Worm (Caenorhabditis elegans): ENCODE measurements around the gene mrp-6.

The mrp-6 gene

ce11 chrX:4148449-4149031, 38.0 kb downstream of the mrp-6 start (continued):
- TF ChIP-seq ztf-28 (GFP tag; IDR thresholded peaks at IDR 0.05) (no peak), egl-18 (GFP tag; IDR thresholded peaks at IDR 0.05) (no peak), ekl-4 (GFP tag; IDR thresholded peaks at IDR 0.05) (0 out of 2 replicates have a peak, but pooled peaks have one; percentile 15), sptf-2 (GFP tag; optimal IDR thresholded peaks at IDR 0.05) (no peak), gei-17 (GFP tag; optimal IDR thresholded peaks at IDR 0.05) (no peak), F57C9.4 (tag; optimal IDR thresholded peaks at IDR 0.05) (no peak), madf-3 (GFP tag; IDR thresholded peaks at IDR 0.05) (no peak), akir-1 (GFP tag; optimal IDR thresholded peaks at IDR 0.05) (no peak), K12H6.12 (tag; optimal IDR thresholded peaks at IDR 0.05) (no peak), ceh-40 (GFP tag; IDR thresholded peaks at IDR 0.05) (no peak), ccch-3 (GFP tag; optimal IDR thresholded peaks at IDR 0.05) (no peak), mel-28 (tag; optimal IDR thresholded peaks at IDR 0.05; ENCODE audit: borderline replicate concordance) (no peak), nfyb-1 (GFP tag; IDR thresholded peaks at IDR 0.05) (no peak; the same call in 1 of the 2 replicates), ztf-6 (GFP tag; IDR thresholded peaks at IDR 0.05) (no peak), ceh-27 (GFP tag; optimal IDR thresholded peaks at IDR 0.05) (no peak), hmg-20 (GFP tag; IDR thresholded peaks at IDR 0.05) (no peak), Y56A3A.18 (GFP tag; IDR thresholded peaks at IDR 0.05) (no peak), F49E8.2 (tag; optimal IDR thresholded peaks at IDR 0.05; ENCODE audit: insufficient read depth) (no peak), hrde-1 (tag; optimal IDR thresholded peaks at IDR 0.05; ENCODE audit: borderline replicate concordance) (no peak), atf-7 (tag; optimal IDR thresholded peaks at IDR 0.05) (no peak), cebp-1 (GFP tag; IDR thresholded peaks at IDR 0.05) (no peak), cebp-1 (tag; optimal IDR thresholded peaks at IDR 0.05) (peak; percentile 39), let-526 (GFP tag; IDR thresholded peaks at IDR 0.05) (no peak)

DNA sequence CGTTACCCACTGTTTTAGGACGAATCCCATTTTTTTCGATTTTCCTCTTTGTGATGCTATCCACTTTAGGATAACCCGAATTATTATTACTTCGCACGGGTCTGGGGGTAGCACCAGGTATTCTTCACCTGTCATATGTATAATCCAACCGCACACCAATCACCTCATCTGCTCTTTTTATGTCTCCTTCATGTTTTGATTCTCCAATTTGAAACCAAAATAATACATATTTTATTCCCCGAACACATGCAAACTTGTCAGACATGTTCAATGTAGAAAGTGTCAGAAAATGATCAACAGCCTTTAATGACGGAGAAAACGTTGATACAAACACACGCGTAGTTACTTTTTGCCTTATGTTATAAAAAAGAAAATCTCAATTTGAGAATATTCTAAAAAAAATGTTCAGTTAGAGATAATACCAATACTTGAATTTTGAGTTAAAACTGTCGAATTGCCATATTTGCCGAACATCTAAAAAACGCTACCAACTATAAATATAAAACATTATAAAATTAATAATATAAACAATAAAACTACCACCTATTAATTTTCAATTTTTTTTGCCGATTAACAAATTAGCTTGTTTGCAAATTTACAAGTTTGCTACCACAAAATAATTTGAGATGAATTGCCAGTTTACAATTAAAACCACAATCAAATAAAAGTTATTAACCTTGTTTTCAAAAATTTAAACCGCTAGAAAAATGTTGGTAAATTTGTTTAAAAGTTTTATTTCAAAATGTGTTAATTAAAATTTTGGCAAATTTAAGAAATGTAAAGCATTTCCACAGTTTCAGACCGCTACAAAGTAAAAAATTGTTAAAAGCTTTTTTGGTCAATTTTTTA, 38.7 kb downstream of the mrp-6 start:
- TF ChIP-seq D2030.7 (GFP tag; IDR thresholded peaks at IDR 0.05) (no peak), ceh-27 (GFP tag; optimal IDR thresholded peaks at IDR 0.05) (no peak), atf-7 (tag; optimal IDR thresholded peaks at IDR 0.05) (peak; percentile 59), dox-1 (GFP tag; IDR thresholded peaks at IDR 0.05) (peak; percentile 53), hmg-20 (GFP tag; IDR thresholded peaks at IDR 0.05) (no peak; the same call in 1 of the 2 replicates), F57C9.4 (tag; optimal IDR thresholded peaks at IDR 0.05) (peak; percentile 56), lir-1 (GFP tag; conservative IDR thresholded peaks at IDR 0.05) (no peak), snpc-3.4 (tag; optimal IDR thresholded peaks at IDR 0.05) (no peak), egrh-3 (GFP tag; IDR thresholded peaks at IDR 0.05) (no peak), cebp-1 (GFP tag; IDR thresholded peaks at IDR 0.05) (no peak), cebp-1 (tag; optimal IDR thresholded peaks at IDR 0.05) (peak; percentile 60), ceh-100 (GFP tag; IDR thresholded peaks at IDR 0.05) (no peak; the same call in 1 of the 2 replicates), akir-1 (GFP tag; optimal IDR thresholded peaks at IDR 0.05) (no peak), ceh-79 (tag; optimal IDR thresholded peaks at IDR 0.05) (no peak), attf-6 (GFP tag; IDR thresholded peaks at IDR 0.05) (no peak), tbp1 (GFP tag; optimal IDR thresholded peaks at IDR 0.05) (no peak), lin-26 (GFP tag; IDR thresholded peaks at IDR 0.05) (no peak; the same call in 1 of the 2 replicates), rcor-1 (GFP tag; IDR thresholded peaks at IDR 0.05) (no peak; the same call in 1 of the 2 replicates), lin-40 (tag; optimal IDR thresholded peaks at IDR 0.05) (peak; percentile 55), bed-2 (GFP tag; IDR thresholded peaks at IDR 0.05) (no peak), efl-1 (GFP tag; optimal IDR thresholded peaks at IDR 0.05) (no peak), ztf-26 (tag; optimal IDR thresholded peaks at IDR 0.05) (no peak), madf-6 (GFP tag; IDR thresholded peaks at IDR 0.05) (peak; percentile 26), nfyb-1 (GFP tag; IDR thresholded peaks at IDR 0.05) (peak; percentile 81), F39B2.1 (GFP tag; IDR thresholded peaks at IDR 0.05) (peak; percentile 43), lsy-27 (tag; optimal IDR thresholded peaks at IDR 0.05; ENCODE audit: borderline replicate concordance, insufficient read depth) (no peak), ztf-25 (GFP tag; IDR thresholded peaks at IDR 0.05) (no peak), ztf-22 (GFP tag; optimal IDR thresholded peaks at IDR 0.05) (no peak), tbx-9 (tag; optimal IDR thresholded peaks at IDR 0.05; ENCODE audit: borderline replicate concordance) (peak; percentile 23)
